Worm (Caenorhabditis elegans): Measurements from ENCODE around the gene sur-5.

Gene sur-5

ce11 chrX:7283136-7283535, 22.2 kb downstream of the sur-5 start:
- no peak for TF ChIP-seq elt-4 (tag; optimal IDR thresholded peaks at IDR 0.05)
- TF ChIP-seq nhr-11 (tag; optimal IDR thresholded peaks at IDR 0.05): no peak
- no peak for TF ChIP-seq hlh-15 (tag; optimal IDR thresholded peaks at IDR 0.05)
- no peak for TF ChIP-seq pag-3 (tag; optimal IDR thresholded peaks at IDR 0.05; ENCODE audit: borderline replicate concordance)
- TF ChIP-seq pha-4 (tag; optimal IDR thresholded peaks at IDR 0.05): no peak
- no peak for TF ChIP-seq elt-2 (tag; optimal IDR thresholded peaks at IDR 0.05)
- no peak for TF ChIP-seq eyg-1 (tag; optimal IDR thresholded peaks at IDR 0.05)
- no peak for TF ChIP-seq pqm-1 (tag; optimal IDR thresholded peaks at IDR 0.05)
- TF ChIP-seq ama-1 (optimal IDR thresholded peaks at IDR 0.05): no peak

ce11 chrX:7281347-7281746, 24.0 kb downstream of the sur-5 start:
- TF ChIP-seq zip-5 (tag; optimal IDR thresholded peaks at IDR 0.05) (no peak), unc-42 (tag; optimal IDR thresholded peaks at IDR 0.05) (peak; percentile 94)

- TF ChIP-seq ceh-34 (tag; optimal IDR thresholded peaks at IDR 0.05) (no peak), pat-9 (tag; optimal IDR thresholded peaks at IDR 0.05) (no peak), hlh-13 (GFP tag; optimal IDR thresholded peaks at IDR 0.05) (no peak), unc-55 (GFP tag; optimal IDR thresholded peaks at IDR 0.05) (no peak), ttx-3 (tag; optimal IDR thresholded peaks at IDR 0.05) (no peak), pros-1 (tag; optimal IDR thresholded peaks at IDR 0.05) (no peak), lim-6 (tag; optimal IDR thresholded peaks at IDR 0.05) (no peak), ceh-6 (GFP tag; optimal IDR thresholded peaks at IDR 0.05) (no peak), sox-4 (tag; optimal IDR thresholded peaks at IDR 0.05) (no peak), lin-11 (tag; optimal IDR thresholded peaks at IDR 0.05) (no peak), sox-2 (GFP tag; IDR thresholded peaks at IDR 0.05) (no peak), unc-3 (GFP tag; conservative IDR thresholded peaks at IDR 0.05) (no peak), unc-3 (tag; optimal IDR thresholded peaks at IDR 0.05) (no peak), eyg-1 (tag; optimal IDR thresholded peaks at IDR 0.05) (no peak), pax-1 (tag; optimal IDR thresholded peaks at IDR 0.05) (no peak), pqm-1 (tag; optimal IDR thresholded peaks at IDR 0.05) (no peak), pha-4 (tag; optimal IDR thresholded peaks at IDR 0.05) (no peak), hlh-6 (tag; optimal IDR thresholded peaks at IDR 0.05) (no peak), pag-3 (tag; optimal IDR thresholded peaks at IDR 0.05; ENCODE audit: borderline replicate concordance) (no peak), fax-1 (tag; optimal IDR thresholded peaks at IDR 0.05) (no peak), ceh-9 (tag; optimal IDR thresholded peaks at IDR 0.05) (no peak)
Measured at ce11 chrX:7279671-7280389, 25.5 kb downstream of the sur-5 start, which contains the start of gene unc-10. unc-10 (minus strand) TSS chrX:7280322.

- TF ChIP-seq hlh-13 (GFP tag; optimal IDR thresholded peaks at IDR 0.05) (no peak), pax-1 (tag; optimal IDR thresholded peaks at IDR 0.05) (no peak), ceh-48 (tag; optimal IDR thresholded peaks at IDR 0.05) (no peak), ceh-2 (tag; optimal IDR thresholded peaks at IDR 0.05) (no peak), dve-1 (tag; optimal IDR thresholded peaks at IDR 0.05) (no peak), gmeb-2 (tag; optimal IDR thresholded peaks at IDR 0.05) (no peak), ceh-14 (tag; optimal IDR thresholded peaks at IDR 0.05) (no peak), rnt-1 (tag; optimal IDR thresholded peaks at IDR 0.05) (no peak), ceh-19 (GFP tag; optimal IDR thresholded peaks at IDR 0.05) (no peak), pat-9 (tag; optimal IDR thresholded peaks at IDR 0.05) (no peak), hlh-6 (tag; optimal IDR thresholded peaks at IDR 0.05) (no peak), nhr-232 (tag; optimal IDR thresholded peaks at IDR 0.05) (no peak), lim-6 (tag; optimal IDR thresholded peaks at IDR 0.05) (no peak), ceh-45 (GFP tag; IDR thresholded peaks at IDR 0.05) (no peak), F13H6.1 (tag; optimal IDR thresholded peaks at IDR 0.05) (no peak), elt-2 (tag; optimal IDR thresholded peaks at IDR 0.05) (no peak), ama-1 (optimal IDR thresholded peaks at IDR 0.05) (no peak), ztf-16 (tag; optimal IDR thresholded peaks at IDR 0.05) (no peak), ceh-22 (tag; optimal IDR thresholded peaks at IDR 0.05) (no peak)
Measured at ce11 chrX:7278095-7278494, 27.3 kb downstream of the sur-5 start.
